Fruit fly (Drosophila melanogaster) whole organism, embryonic: ENCODE measurements around the gene CG13840.

ENCODE experiments used
- Ada2b ChIP-seq: fragments of 200-800 bp; sonication (Bioruptor generic); IDR thresholded peaks from 2 replicates; pipeline ENCODE4 v1.3.6; 2022; ENCODE audit warnings: missing biosample characterization, missing genetic modification characterization
- Adf1 ChIP-seq: fragments of 200-800 bp; sonication (Bioruptor generic); IDR thresholded peaks from 2 replicates; pipeline ENCODE4 v1.3.6; 2022; ENCODE audit warnings: missing biosample characterization, missing genetic modification characterization
- Atf6 ChIP-seq: fragments of 200-800 bp; sonication (Bioruptor generic); IDR thresholded peaks from 2 replicates; pipeline ENCODE4 v1.3.6; 2022; ENCODE audit warnings: missing biosample characterization, missing genetic modification characterization
- Bgb ChIP-seq: fragments of 200-800 bp; sonication (Bioruptor generic); IDR thresholded peaks from 2 replicates; pipeline ENCODE4 v1.3.6; 2022; ENCODE audit warnings: missing biosample characterization, missing genetic modification characterization; ENCODE audit not compliant: partially characterized antibody
- Blimp-1 ChIP-seq: fragments of 200-800 bp; sonication (Bioruptor generic); optimal IDR thresholded peaks from 3 replicates; lab custom pipeline; 2018; ENCODE audit warnings: missing biosample characterization, missing genetic modification characterization, mild to moderate bottlenecking, moderate library complexity, missing genetic modification reagents
- CG10366 ChIP-seq: fragments of 200-800 bp; sonication (Bioruptor generic); IDR thresholded peaks from 2 replicates; pipeline ENCODE4 v1.3.6; 2022; ENCODE audit warnings: missing biosample characterization, missing genetic modification characterization
- CG11456 ChIP-seq: fragments of 200-800 bp; sonication (Bioruptor generic); IDR thresholded peaks from 3 replicates; pipeline ENCODE4 v1.3.6; 2022; ENCODE audit warnings: missing biosample characterization, missing genetic modification characterization
- CG12236 ChIP-seq: fragments of 200-800 bp; sonication (Bioruptor generic); optimal IDR thresholded peaks from 2 replicates; lab custom pipeline; 2016; ENCODE audit warnings: missing biosample characterization, missing genetic modification characterization
- CG1233 ChIP-seq: fragments of 200-800 bp; sonication (Bioruptor generic); optimal IDR thresholded peaks from 4 replicates; lab custom pipeline; 2018; ENCODE audit warnings: missing biosample characterization, mild to moderate bottlenecking, missing genetic modification characterization
- CG13123 ChIP-seq: fragments of 200-800 bp; sonication (Bioruptor generic); optimal IDR thresholded peaks from 2 replicates; lab custom pipeline; 2016; ENCODE audit warnings: missing biosample characterization, missing genetic modification characterization
- CG13287 ChIP-seq: fragments of 200-800 bp; sonication (Bioruptor generic); IDR thresholded peaks from 2 replicates; pipeline ENCODE4 v1.3.6; 2022; ENCODE audit warnings: missing biosample characterization, missing genetic modification characterization; ENCODE audit not compliant: partially characterized antibody
- CG13296 ChIP-seq: fragments of 200-800 bp; sonication (Bioruptor generic); optimal IDR thresholded peaks from 3 replicates; lab custom pipeline; 2018; ENCODE audit warnings: missing biosample characterization, mild to moderate bottlenecking, missing genetic modification characterization
- CG16813 ChIP-seq: fragments of 200-800 bp; sonication (Bioruptor generic); IDR thresholded peaks from 3 replicates; pipeline ENCODE4 v1.3.6; 2022; ENCODE audit warnings: missing biosample characterization, missing genetic modification characterization; ENCODE audit not compliant: partially characterized antibody
- CG17328 ChIP-seq: fragments of 200-800 bp; sonication (Bioruptor generic); IDR thresholded peaks from 2 replicates; pipeline ENCODE4 v1.3.6; 2022; ENCODE audit warnings: missing biosample characterization, missing genetic modification characterization
- CG2116 ChIP-seq: fragments of 200-800 bp; sonication (Bioruptor generic); optimal IDR thresholded peaks from 3 replicates; lab custom pipeline; 2018; ENCODE audit warnings: missing biosample characterization, mild to moderate bottlenecking, missing genetic modification characterization
- CG34422 ChIP-seq: fragments of 200-800 bp; sonication (Bioruptor generic); IDR thresholded peaks from 3 replicates; pipeline ENCODE4 v1.3.6; 2022; ENCODE audit warnings: missing biosample characterization, missing genetic modification characterization
- CG4282 ChIP-seq: fragments of 200-800 bp; sonication (Bioruptor generic); optimal IDR thresholded peaks from 2 replicates; lab custom pipeline; 2016; ENCODE audit warnings: missing biosample characterization, missing genetic modification characterization
- CG5245 ChIP-seq: fragments of 200-800 bp; sonication (Bioruptor generic); optimal IDR thresholded peaks from 3 replicates; lab custom pipeline; 2016; ENCODE audit warnings: missing biosample characterization, missing genetic modification characterization
- CG5953 ChIP-seq: fragments of 200-800 bp; sonication (Bioruptor generic); IDR thresholded peaks from 2 replicates; pipeline ENCODE4 v1.3.6; 2022; ENCODE audit warnings: missing biosample characterization, missing genetic modification characterization
- CG7786 ChIP-seq: fragments of 200-800 bp; sonication (Bioruptor generic); optimal IDR thresholded peaks from 2 replicates; lab custom pipeline; 2016; ENCODE audit warnings: missing biosample characterization, missing genetic modification characterization
- Deaf1 ChIP-seq: fragments of 200-800 bp; optimal IDR thresholded peaks from 3 replicates; lab custom pipeline; 2019; ENCODE audit warnings: missing biosample characterization, mild to moderate bottlenecking, missing genetic modification characterization, moderate library complexity
- Dek ChIP-seq: fragments of 200-800 bp; sonication (Bioruptor generic); optimal IDR thresholded peaks from 3 replicates; lab custom pipeline; 2019; ENCODE audit warnings: missing biosample characterization, mild to moderate bottlenecking, missing genetic modification characterization, moderate library complexity
- E2f2 ChIP-seq: fragments of 200-800 bp; sonication (Bioruptor generic); IDR thresholded peaks from 2 replicates; pipeline ENCODE4 v1.3.6; 2022; ENCODE audit warnings: missing biosample characterization, missing genetic modification characterization
- H2.0 ChIP-seq: fragments of 200-800 bp; sonication (Bioruptor generic); IDR thresholded peaks from 2 replicates; pipeline ENCODE4 v1.3.6; 2022; ENCODE audit warnings: missing biosample characterization, missing genetic modification characterization
- Pdp1 ChIP-seq, 2 experiments: fragments of 200-800 bp; sonication (Bioruptor generic); optimal IDR thresholded peaks; 3 replicates each; lab custom pipeline; 2016; ENCODE audit warnings: missing biosample characterization in 2 of 2, missing genetic modification characterization in 2 of 2, mild to moderate bottlenecking in 1 of 2, moderate library complexity in 1 of 2
- Six4 ChIP-seq: fragments of 200-800 bp; sonication (Bioruptor generic); optimal IDR thresholded peaks from 2 replicates; lab custom pipeline; 2016; ENCODE audit warnings: missing biosample characterization, missing genetic modification characterization
- Xrp1 ChIP-seq: fragments of 200-800 bp; sonication (Bioruptor generic); IDR thresholded peaks from 2 replicates; pipeline ENCODE4 v1.3.6; 2022; ENCODE audit warnings: missing biosample characterization, missing genetic modification characterization
- bcd ChIP-seq: fragments of 200-800 bp; sonication (Bioruptor generic); optimal IDR thresholded peaks from 2 replicates; lab custom pipeline; 2017; ENCODE audit warnings: missing biosample characterization, mild to moderate bottlenecking, missing genetic modification characterization
- disco-r ChIP-seq: fragments of 200-800 bp; sonication (Bioruptor generic); optimal IDR thresholded peaks from 2 replicates; lab custom pipeline; 2016; ENCODE audit warnings: missing biosample characterization, missing genetic modification characterization
- dm ChIP-seq: fragments of 200-800 bp; sonication (Bioruptor generic); optimal IDR thresholded peaks from 3 replicates; lab custom pipeline; 2016; ENCODE audit warnings: missing biosample characterization, missing genetic modification characterization
- fd96Cb ChIP-seq: fragments of 200-800 bp; sonication (Bioruptor generic); optimal IDR thresholded peaks from 2 replicates; lab custom pipeline; 2018; ENCODE audit warnings: missing biosample characterization, mild to moderate bottlenecking, missing genetic modification characterization, moderate library complexity
- gcm ChIP-seq: fragments of 200-800 bp; sonication (Bioruptor generic); optimal IDR thresholded peaks from 2 replicates; lab custom pipeline; 2019; ENCODE audit warnings: missing biosample characterization, mild to moderate bottlenecking, missing genetic modification characterization, moderate library complexity
- ham ChIP-seq: fragments of 200-800 bp; sonication (Bioruptor generic); IDR thresholded peaks from 2 replicates; pipeline ENCODE4 v1.3.6; 2022; ENCODE audit warnings: missing biosample characterization, missing genetic modification characterization
- hbn ChIP-seq: fragments of 200-800 bp; sonication (Bioruptor generic); IDR thresholded peaks from 2 replicates; pipeline ENCODE4 v1.3.6; 2022; ENCODE audit warnings: missing biosample characterization, missing genetic modification characterization; ENCODE audit not compliant: partially characterized antibody
- lab ChIP-seq: fragments of 200-800 bp; sonication (Bioruptor generic); optimal IDR thresholded peaks from 3 replicates; lab custom pipeline; 2017; ENCODE audit warnings: missing biosample characterization, missing genetic modification characterization, mild to moderate bottlenecking, moderate library complexity, missing genetic modification reagents
- lmd ChIP-seq: fragments of 200-800 bp; sonication (Bioruptor generic); IDR thresholded peaks from 2 replicates; pipeline ENCODE4 v1.3.6; 2022; ENCODE audit warnings: missing biosample characterization, missing genetic modification characterization
- lov ChIP-seq, 2 experiments: fragments of 200-800 bp in 1 of 2; fragments of >200 bp in 1 of 2; sonication (Bioruptor generic) in 1 of 2; IDR thresholded peaks in 1 of 2; optimal IDR thresholded peaks in 1 of 2; 2 replicates in 1 of 2; 3 replicates in 1 of 2; pipeline versions ENCODE4 v1.3.6 to Lab custom; 2017 to 2022; ENCODE audit warnings: missing biosample characterization in 1 of 2, missing genetic modification characterization in 1 of 2
- nerfin-1 ChIP-seq: fragments of 200-800 bp; sonication (Bioruptor generic); optimal IDR thresholded peaks from 3 replicates; lab custom pipeline; 2019; ENCODE audit warnings: missing biosample characterization, mild to moderate bottlenecking, missing genetic modification characterization, moderate library complexity
- otp ChIP-seq: fragments of 200-800 bp; sonication (Bioruptor generic); IDR thresholded peaks from 3 replicates; pipeline ENCODE4, ENCODE4 v1.3.6; 2022; ENCODE audit warnings: missing biosample characterization, missing genetic modification characterization
- peb ChIP-seq: fragments of 200-800 bp; sonication (Bioruptor generic); IDR thresholded peaks from 2 replicates; pipeline ENCODE4 v1.3.6; 2022; ENCODE audit warnings: missing biosample characterization, missing genetic modification characterization
- pho ChIP-seq: fragments of 200-800 bp; sonication (Bioruptor generic); optimal IDR thresholded peaks from 2 replicates; lab custom pipeline; 2016; ENCODE audit warnings: missing biosample characterization, missing genetic modification characterization
- ranshi ChIP-seq: fragments of 200-800 bp; sonication (Bioruptor generic); IDR thresholded peaks from 2 replicates; pipeline ENCODE4 v1.3.6; 2022; ENCODE audit warnings: missing biosample characterization, missing genetic modification characterization
- salm ChIP-seq: fragments of 200-800 bp; sonication (Bioruptor generic); optimal IDR thresholded peaks from 2 replicates; lab custom pipeline; 2018; ENCODE audit warnings: missing biosample characterization, mild to moderate bottlenecking, missing genetic modification characterization
- sisA ChIP-seq: fragments of 200-800 bp; sonication (Bioruptor generic); IDR thresholded peaks from 2 replicates; pipeline ENCODE4 v1.3.6; 2022; ENCODE audit warnings: missing biosample characterization, missing genetic modification characterization
- sug ChIP-seq: fragments of 200-800 bp; optimal IDR thresholded peaks from 2 replicates; lab custom pipeline; 2019; ENCODE audit warnings: missing biosample characterization, mild to moderate bottlenecking, missing genetic modification characterization, moderate library complexity
- tll ChIP-seq, 2 experiments: fragments of 200-800 bp in 1 of 2; fragments of >200 bp in 1 of 2; sonication (Bioruptor generic) in 1 of 2; optimal IDR thresholded peaks; 2 replicates each; lab custom pipeline; 2017 to 2019; ENCODE audit warnings: missing biosample characterization in 2 of 2, missing genetic modification characterization in 2 of 2, mild to moderate bottlenecking in 1 of 2, moderate library complexity in 1 of 2
- ttk ChIP-seq: fragments of 200-800 bp; sonication (Bioruptor generic); IDR thresholded peaks from 2 replicates; pipeline ENCODE4 v2.1.2; 2022; ENCODE audit warnings: missing biosample characterization, missing genetic modification characterization
- vvl ChIP-seq: fragments of 200-800 bp; sonication (Bioruptor generic); IDR thresholded peaks from 2 replicates; pipeline ENCODE4 v1.3.6; 2022; ENCODE audit warnings: missing biosample characterization, missing genetic modification characterization
- wek ChIP-seq: fragments of 200-800 bp; sonication (Bioruptor generic); optimal IDR thresholded peaks from 3 replicates; lab custom pipeline; 2018; ENCODE audit warnings: missing biosample characterization, mild to moderate bottlenecking, missing genetic modification characterization, moderate library complexity

CG13840 gene

dm6 chr3R:22816437-22817173, 627 bp upstream of the CG13840 start (continued):
- TF ChIP-seq salm (tag; lab: Kevin White, UChicago) (no peak), Adf1 (no peak), ham (GFP tag; lab: Robert Waterston, UW) (no peak), CG13123 (GFP tag; lab: Kevin White, UChicago) (no peak), CG4282 (GFP tag; lab: Kevin White, UChicago) (no peak), sug (no peak), pho (GFP tag; lab: Kevin White, UChicago) (no peak), Atf6 (GFP tag; lab: Robert Waterston, UW) (no peak), dm (GFP tag; lab: Kevin White, UChicago) (no peak), CG17328 (GFP tag; lab: Robert Waterston, UW) (0 out of 2 replicates have a peak, but pooled peaks have one; percentile 51), CG5953 (GFP tag; lab: Robert Waterston, UW) (no peak), Dek (tag; lab: Kevin White, UChicago) (no peak), Deaf1 (tag; lab: Kevin White, UChicago) (no peak), Xrp1 (GFP tag; lab: Robert Waterston, UW) (peak; percentile 72; the same call in 1 of the 2 replicates), CG13296 (no peak), Bgb (GFP tag; lab: Robert Waterston, UW) (no peak), bcd (GFP tag; lab: Kevin White, UChicago) (no peak), sisA (GFP tag; lab: Robert Waterston, UW) (peak; percentile 37; the same call in 1 of the 2 replicates), CG11456 (GFP tag; lab: Robert Waterston, UW) (no peak), CG34422 (GFP tag; lab: Robert Waterston, UW) (no peak), Blimp-1 (peak; percentile 46), tll (GFP tag; optimal IDR thresholded peaks at IDR 0.05; lab: Kevin White, UChicago) (no peak), ttk (no peak), otp (GFP tag; lab: Robert Waterston, UW) (no peak), CG10366 (peak; percentile 35; the same call in 1 of the 2 replicates), CG2116 (GFP tag; lab: Kevin White, UChicago) (no peak), CG5245 (GFP tag; lab: Kevin White, UChicago) (no peak), nerfin-1 (tag; lab: Kevin White, UChicago) (no peak), lov (optimal IDR thresholded peaks at IDR 0.05; lab: Kevin White, UChicago) (no peak), lov (GFP tag; IDR thresholded peaks at IDR 0.05; lab: Robert Waterston, UW) (0 out of 3 replicates have a peak, but pooled peaks have one; percentile 21), wek (no peak), lab (no peak), E2f2 (GFP tag; lab: Robert Waterston, UW) (no peak), CG16813 (GFP tag; lab: Robert Waterston, UW) (0 out of 3 replicates have a peak, but pooled peaks have one; percentile 32), ranshi (peak; percentile 25; the same call in 1 of the 2 replicates), H2.0 (GFP tag; lab: Robert Waterston, UW) (peak; percentile 13; the same call in 1 of the 2 replicates), CG7786 (GFP tag; lab: Kevin White, UChicago) (no peak), fd96Cb (tag; lab: Kevin White, UChicago) (peak; percentile 22), CG13287 (GFP tag; lab: Robert Waterston, UW) (no peak), vvl (GFP tag; lab: Robert Waterston, UW) (peak; percentile 66), gcm (GFP tag; lab: Kevin White, UChicago) (no peak), CG12236 (no peak), CG1233 (GFP tag; lab: Kevin White, UChicago) (no peak), hbn (GFP tag; lab: Robert Waterston, UW) (no peak), Pdp1 (GFP tag; optimal IDR thresholded peaks at IDR 0.05; lab: Kevin White, UChicago) (no peak), Six4 (GFP tag; lab: Kevin White, UChicago) (no peak), peb (GFP tag; lab: Robert Waterston, UW) (peak; percentile 38; the same call in 1 of the 2 replicates), Ada2b (GFP tag; lab: Robert Waterston, UW) (peak; percentile 14; the same call in 1 of the 2 replicates), disco-r (GFP tag; lab: Kevin White, UChicago) (no peak), lmd (GFP tag; lab: Robert Waterston, UW) (peak; percentile 31; the same call in 1 of the 2 replicates)
